Worm (Caenorhabditis elegans) whole organism, L2 larva: ENCODE data around the gene T05C12.11.

Source experiments
- ceh-82 ChIP-seq: fragments of 150-350 bp; optimal IDR thresholded peaks from 2 replicates; lab custom pipeline; 2014; ENCODE audit warnings: missing biosample characterization, missing genetic modification characterization
- egl-27 ChIP-seq: sonication (generic microtip); optimal IDR thresholded peaks from 3 replicates; lab custom pipeline; 2017; ENCODE audit warnings: missing biosample characterization, missing genetic modification reagents, missing genetic modification characterization
- elt-1 ChIP-seq: fragments of 150-350 bp; optimal IDR thresholded peaks from 2 replicates; lab custom pipeline; 2014; ENCODE audit warnings: missing biosample characterization, missing genetic modification characterization
- lsy-2 ChIP-seq, 2 experiments: fragments of 150-350 bp in 1 of 2; sonication (generic microtip) in 1 of 2; optimal IDR thresholded peaks; 2 replicates each; lab custom pipeline; 2014 to 2017; ENCODE audit warnings: missing biosample characterization in 2 of 2, missing genetic modification characterization in 2 of 2
- mdl-1 ChIP-seq, 2 experiments: fragments of 150-350 bp in 1 of 2; sonication (generic microtip) in 1 of 2; optimal IDR thresholded peaks; 2 replicates each; lab custom pipeline; 2017; ENCODE audit warnings: missing biosample characterization in 2 of 2, missing genetic modification characterization in 2 of 2
- nhr-237 ChIP-seq: fragments of 150-350 bp; optimal IDR thresholded peaks from 2 replicates; lab custom pipeline; 2014; ENCODE audit warnings: missing biosample characterization, missing genetic modification characterization
- nhr-6 ChIP-seq: fragments of 150-350 bp; optimal IDR thresholded peaks from 2 replicates; lab custom pipeline; 2014; ENCODE audit warnings: missing biosample characterization, missing genetic modification characterization
- peb-1 ChIP-seq: fragments of 150-350 bp; optimal IDR thresholded peaks from 2 replicates; lab custom pipeline; 2014; ENCODE audit warnings: missing biosample characterization, missing genetic modification characterization
- unc-62 ChIP-seq: fragments of 150-350 bp; optimal IDR thresholded peaks from 2 replicates; lab custom pipeline; 2014; ENCODE audit warnings: missing biosample characterization, missing genetic modification reagents, missing genetic modification characterization
- ztf-11 ChIP-seq: sonication (generic microtip); optimal IDR thresholded peaks from 2 replicates; lab custom pipeline; 2017; ENCODE audit warnings: missing biosample characterization, missing genetic modification characterization

DNA sequence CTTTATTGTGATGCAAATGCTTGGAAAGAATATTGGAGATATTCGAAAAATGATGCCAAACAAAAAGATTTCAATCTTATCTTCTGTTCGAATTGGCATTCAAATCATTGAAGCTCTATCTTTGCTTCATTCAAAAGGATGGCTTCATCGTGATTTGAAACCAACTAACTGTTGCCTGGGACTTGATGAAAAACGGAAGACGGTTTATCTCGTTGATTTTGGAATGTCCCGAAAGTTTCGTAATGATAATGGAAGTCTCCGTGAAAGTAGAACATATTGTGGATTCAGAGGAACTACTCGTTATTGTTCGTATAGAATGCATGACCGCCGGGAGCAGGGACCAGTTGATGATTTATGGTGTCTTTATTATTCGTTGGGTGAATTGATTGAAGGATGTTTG is 3.9 kb upstream of the T05C12.11 start:
- TF ChIP-seq unc-62 (GFP tag; lab: Kevin White, UChicago) (no peak), elt-1 (no peak), nhr-237 (tag; lab: Kevin White, UChicago) (no peak), mdl-1 (tag; optimal IDR thresholded peaks at IDR 0.05; lab: Kevin White, UChicago) (no peak), nhr-6 (tag; lab: Kevin White, UChicago) (no peak), lsy-2 (tag; optimal IDR thresholded peaks at IDR 0.05; lab: Kevin White, UChicago) (no peak), egl-27 (tag; lab: Kevin White, UChicago) (no peak), peb-1 (tag; lab: Kevin White, UChicago) (no peak), ztf-11 (tag; lab: Kevin White, UChicago) (no peak), ceh-82 (no peak)
